Worm (Caenorhabditis elegans) whole organism, mixed stage, embryonic: Measurements from ENCODE around the gene vps-45.

Source experiments
- M03D4.4 ChIP-seq: sonication (generic microtip); optimal IDR thresholded peaks from 2 replicates; lab custom pipeline; 2017; ENCODE audit warnings: mild to moderate bottlenecking, missing genetic modification characterization, missing compliant biosample characterization
- bed-3 ChIP-seq: fragments of 200-800 bp; sonication (Bioruptor generic); optimal IDR thresholded peaks from 3 replicates; lab custom pipeline; 2018; ENCODE audit warnings: mild to moderate bottlenecking, missing genetic modification characterization, moderate library complexity, missing compliant biosample characterization
- blmp-1 ChIP-seq: fragments of 150-350 bp; optimal IDR thresholded peaks from 2 replicates; lab custom pipeline; 2014; ENCODE audit warnings: missing biosample characterization, missing genetic modification characterization
- ceh-39 ChIP-seq: fragments of 150-350 bp; optimal IDR thresholded peaks from 2 replicates; lab custom pipeline; 2014; ENCODE audit warnings: missing biosample characterization, missing genetic modification characterization
- ceh-83 ChIP-seq: fragments of 200-800 bp; sonication (Bioruptor generic); optimal IDR thresholded peaks from 2 replicates; lab custom pipeline; 2018; ENCODE audit warnings: mild to moderate bottlenecking, missing genetic modification characterization, missing compliant biosample characterization
- ces-1 ChIP-seq: fragments of 150-350 bp; optimal IDR thresholded peaks from 2 replicates; lab custom pipeline; 2014; ENCODE audit warnings: missing biosample characterization, missing genetic modification reagents, missing genetic modification characterization
- cnd-1 ChIP-seq: fragments of 200-800 bp; sonication (Bioruptor generic); optimal IDR thresholded peaks from 2 replicates; lab custom pipeline; 2018; ENCODE audit warnings: mild to moderate bottlenecking, missing genetic modification characterization, missing compliant biosample characterization
- drap-1 ChIP-seq: fragments of 200-800 bp; sonication (Bioruptor generic); optimal IDR thresholded peaks from 3 replicates; lab custom pipeline; 2018; ENCODE audit warnings: mild to moderate bottlenecking, missing genetic modification characterization, missing compliant biosample characterization
- elt-1 ChIP-seq: sonication (generic microtip); optimal IDR thresholded peaks from 2 replicates; lab custom pipeline; 2017; ENCODE audit warnings: missing genetic modification characterization, mild to moderate bottlenecking, missing compliant biosample characterization, antibody characterized with exemption, moderate library complexity, borderline replicate concordance; ENCODE audit not compliant: insufficient read depth
- elt-3 ChIP-seq: fragments of 150-350 bp; optimal IDR thresholded peaks from 2 replicates; lab custom pipeline; 2014; ENCODE audit warnings: missing biosample characterization, missing genetic modification characterization
- ham-2 ChIP-seq: fragments of 200-800 bp; sonication (Bioruptor generic); optimal IDR thresholded peaks from 2 replicates; lab custom pipeline; 2018; ENCODE audit warnings: mild to moderate bottlenecking, missing genetic modification characterization, missing compliant biosample characterization
- lin-32 ChIP-seq: fragments of 200-800 bp; sonication (Bioruptor generic); optimal IDR thresholded peaks from 2 replicates; lab custom pipeline; 2018; ENCODE audit warnings: mild to moderate bottlenecking, missing genetic modification characterization, missing compliant biosample characterization
- lsy-2 ChIP-seq: fragments of 150-350 bp; optimal IDR thresholded peaks from 2 replicates; lab custom pipeline; 2014; ENCODE audit warnings: missing biosample characterization, missing genetic modification characterization
- mab-5 ChIP-seq: fragments of 150-350 bp; optimal IDR thresholded peaks from 2 replicates; lab custom pipeline; 2014; ENCODE audit warnings: missing biosample characterization, missing genetic modification characterization
- nhr-12 ChIP-seq: fragments of 150-350 bp; optimal IDR thresholded peaks from 2 replicates; lab custom pipeline; 2014; ENCODE audit warnings: missing biosample characterization, missing genetic modification characterization
- nhr-2 ChIP-seq: fragments of 150-350 bp; optimal IDR thresholded peaks from 2 replicates; lab custom pipeline; 2014; ENCODE audit warnings: missing biosample characterization, missing genetic modification characterization
- nhr-28 ChIP-seq: fragments of 150-350 bp; optimal IDR thresholded peaks from 2 replicates; lab custom pipeline; 2014; ENCODE audit warnings: missing biosample characterization, missing genetic modification characterization
- nhr-76 ChIP-seq: sonication (generic microtip); optimal IDR thresholded peaks from 2 replicates; lab custom pipeline; 2017; ENCODE audit warnings: missing biosample characterization, missing genetic modification characterization
- pha-4 ChIP-seq: fragments of 150-350 bp; optimal IDR thresholded peaks from 2 replicates; lab custom pipeline; 2018; ENCODE audit warnings: missing biosample characterization, missing genetic modification reagents, missing genetic modification characterization
- sem-2 ChIP-seq: fragments of 200-800 bp; sonication (Bioruptor generic); optimal IDR thresholded peaks from 2 replicates; lab custom pipeline; 2018; ENCODE audit warnings: mild to moderate bottlenecking, missing genetic modification characterization, missing compliant biosample characterization
- snpc-4 ChIP-seq: fragments of 150-350 bp; optimal IDR thresholded peaks from 2 replicates; lab custom pipeline; 2014; ENCODE audit warnings: missing biosample characterization, missing genetic modification characterization
- sptf-1 ChIP-seq: sonication (generic microtip); optimal IDR thresholded peaks from 2 replicates; lab custom pipeline; 2017; ENCODE audit warnings: mild to moderate bottlenecking, missing genetic modification characterization, moderate library complexity, missing compliant biosample characterization
- tbx-8 ChIP-seq: fragments of 200-800 bp; sonication (Bioruptor generic); optimal IDR thresholded peaks from 2 replicates; lab custom pipeline; 2018; ENCODE audit warnings: mild to moderate bottlenecking, missing genetic modification characterization, moderate library complexity, missing compliant biosample characterization
- unc-120 ChIP-seq: sonication (generic microtip); optimal IDR thresholded peaks from 2 replicates; lab custom pipeline; 2017; ENCODE audit warnings: missing genetic modification characterization, missing compliant biosample characterization; ENCODE audit not compliant: poor library complexity, severe bottlenecking
- unc-39 ChIP-seq: fragments of 150-350 bp; optimal IDR thresholded peaks from 2 replicates; lab custom pipeline; 2014; ENCODE audit warnings: missing biosample characterization, missing genetic modification characterization
- unc-62 ChIP-seq: fragments of 150-350 bp; optimal IDR thresholded peaks from 2 replicates; lab custom pipeline; 2014; ENCODE audit warnings: missing biosample characterization, missing genetic modification reagents, missing genetic modification characterization
- zip-8 ChIP-seq: fragments of 150-350 bp; optimal IDR thresholded peaks from 2 replicates; lab custom pipeline; 2014; ENCODE audit warnings: missing biosample characterization, missing genetic modification characterization
- ztf-11 ChIP-seq: fragments of 150-350 bp; optimal IDR thresholded peaks from 2 replicates; lab custom pipeline; 2014; ENCODE audit warnings: missing biosample characterization, missing genetic modification characterization

Gene vps-45

DNA sequence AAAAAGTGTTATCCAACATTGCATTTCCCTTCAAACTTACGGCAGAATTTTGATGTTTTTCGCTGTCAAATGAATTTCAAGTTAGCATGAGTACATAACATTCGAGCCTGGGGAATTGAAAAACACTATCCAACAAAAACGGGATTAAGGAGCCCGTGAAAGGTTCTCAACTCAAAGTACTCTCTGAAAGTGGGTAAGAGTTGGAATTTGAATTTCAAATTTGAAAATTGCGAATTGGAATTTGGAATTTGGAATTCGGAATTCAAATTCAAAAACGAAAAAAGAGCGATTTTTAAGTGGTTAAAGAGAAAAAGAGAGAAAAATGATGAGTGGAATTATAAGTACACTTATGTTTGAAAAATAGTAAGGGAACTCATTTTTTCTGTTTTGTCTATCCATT is 16.6 kb upstream of the vps-45 start, which contains the start of the genes C09E10.3 and dgk-1:
Gene C09E10.3, minus strand, starts transcription at position 101 of the 400 bp plus-strand sequence.
Gene dgk-1, minus strand, starts transcription at position 183 of the 400 bp plus-strand sequence.
- TF ChIP-seq ceh-83 (no peak), pha-4 (tag; lab: Kevin White, UChicago) (no peak), nhr-12 (tag; lab: Kevin White, UChicago) (no peak), unc-39 (tag; lab: Kevin White, UChicago) (no peak), elt-3 (no peak), sptf-1 (no peak), snpc-4 (tag; lab: Kevin White, UChicago) (no peak), cnd-1 (tag; lab: Kevin White, UChicago) (no peak), nhr-2 (no peak), lsy-2 (no peak), zip-8 (tag; lab: Kevin White, UChicago) (no peak), mab-5 (tag; lab: Kevin White, UChicago) (no peak), lin-32 (no peak), tbx-8 (no peak), M03D4.4 (tag; lab: Kevin White, UChicago) (no peak), nhr-28 (tag; lab: Kevin White, UChicago) (no peak), unc-120 (no peak), nhr-76 (tag; lab: Kevin White, UChicago) (no peak), elt-1 (no peak)

- TF ChIP-seq bed-3 (no peak), nhr-28 (tag; lab: Kevin White, UChicago) (no peak), drap-1 (GFP tag; lab: Kevin White, UChicago) (no peak), snpc-4 (tag; lab: Kevin White, UChicago) (no peak), unc-39 (tag; lab: Kevin White, UChicago) (no peak), nhr-12 (tag; lab: Kevin White, UChicago) (no peak), blmp-1 (tag; lab: Kevin White, UChicago) (no peak), unc-62 (no peak), ceh-83 (no peak), sem-2 (GFP tag; lab: Kevin White, UChicago) (no peak), elt-1 (no peak), ces-1 (GFP tag; lab: Kevin White, UChicago) (no peak)
Measured at ce11 chrX:986463-986862, 11.8 kb upstream of the vps-45 start.

DNA sequence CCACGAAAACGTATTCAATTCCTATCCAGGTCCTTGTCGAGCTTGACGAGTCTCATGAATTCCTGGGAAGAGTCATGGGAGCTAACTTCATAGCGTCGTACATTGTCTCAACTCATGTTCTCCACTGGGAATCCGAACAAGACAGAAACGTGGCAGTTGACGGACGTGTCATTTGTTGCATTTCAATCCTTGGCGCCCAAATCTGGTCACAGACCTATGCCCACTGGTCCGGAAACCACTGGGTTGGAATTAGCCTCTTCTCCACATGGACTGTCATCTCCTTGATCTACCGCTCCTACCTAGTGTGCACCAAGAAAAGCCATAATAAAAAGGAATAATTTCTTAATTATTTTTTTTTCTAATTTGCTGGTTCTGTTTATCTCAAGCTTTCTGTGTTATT is 8.0 kb upstream of the vps-45 start:
- TF ChIP-seq elt-3 (no peak), sptf-1 (no peak), unc-39 (tag; lab: Kevin White, UChicago) (no peak)

DNA sequence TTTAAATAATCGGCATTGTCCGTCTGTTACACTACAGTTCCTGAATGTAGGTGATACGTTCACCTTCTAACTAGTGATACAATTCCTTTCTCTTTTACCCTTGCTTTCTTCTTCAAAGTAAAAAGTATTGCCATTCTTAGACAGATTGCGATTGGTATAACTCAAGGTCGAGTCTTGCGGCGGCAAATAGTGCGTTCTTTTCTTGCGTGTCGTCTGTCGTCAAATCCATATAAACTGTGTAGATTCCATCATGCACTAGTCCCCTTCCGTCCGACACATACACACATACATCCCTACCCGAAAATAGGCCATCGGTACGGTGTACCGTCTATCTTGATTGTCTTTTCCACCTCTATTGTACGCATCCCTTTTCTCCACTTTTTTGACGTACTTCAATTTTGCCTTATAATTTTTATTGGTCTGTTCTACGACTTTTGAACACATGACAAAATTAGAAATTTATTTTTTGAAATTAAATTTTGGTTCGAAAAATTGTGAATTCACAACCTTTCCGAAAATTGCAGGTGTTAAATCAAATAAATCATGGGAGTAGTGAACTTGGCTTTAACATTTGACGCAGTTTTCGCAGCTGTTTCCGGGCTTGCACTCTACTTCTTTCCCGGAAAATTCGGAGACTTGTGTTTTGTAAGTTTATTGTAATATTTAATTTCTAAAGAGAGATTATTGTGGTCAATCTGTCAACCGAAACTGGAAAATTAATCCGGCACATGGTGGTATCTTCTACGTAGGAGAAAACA is 5.8 kb upstream of the vps-45 start, which contains the start of gene C44C1.1:
Gene C44C1.1, plus strand, starts transcription at position 525 of the 758 bp plus-strand sequence.
- TF ChIP-seq ham-2 (GFP tag; lab: Kevin White, UChicago) (no peak), tbx-8 (no peak), nhr-12 (tag; lab: Kevin White, UChicago) (no peak), elt-1 (peak; percentile 63)

DNA sequence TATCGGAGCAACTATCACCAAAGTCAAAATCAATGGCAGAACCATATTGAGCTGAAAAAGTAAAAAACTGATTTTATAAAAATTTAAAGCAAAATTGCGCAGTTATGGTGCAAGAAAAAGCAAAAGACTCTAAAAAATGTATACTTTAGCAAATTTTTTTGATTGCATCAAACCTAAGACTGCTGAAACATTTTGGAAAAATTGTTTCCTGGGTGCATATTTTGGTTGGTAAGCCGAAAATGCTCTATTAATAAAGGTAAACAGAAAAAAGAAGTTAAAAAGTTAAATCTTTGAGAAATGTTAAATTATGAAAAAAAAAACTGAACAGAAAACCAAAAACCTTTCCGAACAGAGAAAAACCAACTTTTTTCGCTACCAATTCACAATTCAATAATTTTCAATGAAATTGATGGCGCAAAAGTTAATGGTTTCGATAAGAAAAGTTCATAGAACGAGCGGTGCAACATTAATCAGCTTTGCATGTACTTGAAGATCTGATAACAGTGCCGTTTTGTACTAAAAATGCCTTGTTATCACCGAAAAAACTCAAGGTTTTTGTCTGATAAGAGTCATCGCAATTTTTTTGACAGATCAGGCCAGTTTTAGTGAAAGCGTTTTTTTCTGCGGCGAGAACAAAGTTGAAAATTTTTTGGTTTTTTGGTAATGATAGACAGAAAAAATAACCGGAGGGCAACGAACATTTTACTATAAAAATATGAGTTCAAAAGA is 3.5 kb upstream of the vps-45 start, which contains the start of gene abhd-3.2:
Gene abhd-3.2, minus strand, starts transcription at position 51 of the 729 bp plus-strand sequence.
- TF ChIP-seq mab-5 (tag; lab: Kevin White, UChicago), result no peak
- no peak for TF ChIP-seq unc-39 (tag; lab: Kevin White, UChicago)
- no peak for TF ChIP-seq elt-1
- TF ChIP-seq ces-1 (GFP tag; lab: Kevin White, UChicago), result no peak
- TF ChIP-seq drap-1 (GFP tag; lab: Kevin White, UChicago), result no peak
- TF ChIP-seq blmp-1 (tag; lab: Kevin White, UChicago), result no peak
- no peak for TF ChIP-seq M03D4.4 (tag; lab: Kevin White, UChicago)
- no peak for TF ChIP-seq ztf-11
- no peak for TF ChIP-seq sptf-1
- TF ChIP-seq nhr-12 (tag; lab: Kevin White, UChicago), result no peak
- no peak for TF ChIP-seq tbx-8
- no peak for TF ChIP-seq nhr-76 (tag; lab: Kevin White, UChicago)
- no peak for TF ChIP-seq ceh-39 (tag; lab: Kevin White, UChicago)
